Worm (Caenorhabditis elegans) whole organism, L2 larva: Measurements from ENCODE around the gene F23H12.7.

Experiments used
- ZK546.5 ChIP-seq: sonication (generic microtip); optimal IDR thresholded peaks from 2 replicates; lab custom pipeline; 2017; ENCODE audit warnings: missing biosample characterization, missing genetic modification characterization
- alr-1 ChIP-seq: fragments of 150-350 bp; optimal IDR thresholded peaks from 2 replicates; lab custom pipeline; 2014; ENCODE audit warnings: missing biosample characterization, missing genetic modification characterization
- ama-1 ChIP-seq: fragments of 150-350 bp; optimal IDR thresholded peaks from 2 replicates; lab custom pipeline; 2018; ENCODE audit warnings: inconsistent platforms
- blmp-1 ChIP-seq: sonication (generic microtip); optimal IDR thresholded peaks from 2 replicates; lab custom pipeline; 2017; ENCODE audit warnings: missing genetic modification characterization, mild to moderate bottlenecking, missing compliant biosample characterization, antibody characterized with exemption, moderate library complexity; ENCODE audit not compliant: insufficient read depth
- ceh-82 ChIP-seq: fragments of 150-350 bp; optimal IDR thresholded peaks from 2 replicates; lab custom pipeline; 2014; ENCODE audit warnings: missing biosample characterization, missing genetic modification characterization
- elt-1 ChIP-seq: fragments of 150-350 bp; optimal IDR thresholded peaks from 2 replicates; lab custom pipeline; 2014; ENCODE audit warnings: missing biosample characterization, missing genetic modification characterization
- elt-3 ChIP-seq: sonication (generic microtip); optimal IDR thresholded peaks from 2 replicates; lab custom pipeline; 2017; ENCODE audit warnings: missing biosample characterization, missing genetic modification characterization
- lin-13 ChIP-seq: fragments of 150-350 bp; optimal IDR thresholded peaks from 2 replicates; lab custom pipeline; 2014; ENCODE audit warnings: missing biosample characterization, missing genetic modification reagents, missing genetic modification characterization
- mab-5 ChIP-seq: fragments of 150-350 bp; optimal IDR thresholded peaks from 2 replicates; lab custom pipeline; 2014; ENCODE audit warnings: missing biosample characterization, missing genetic modification characterization
- nhr-11 ChIP-seq: fragments of 150-350 bp; optimal IDR thresholded peaks from 2 replicates; lab custom pipeline; 2014; ENCODE audit warnings: missing biosample characterization, missing genetic modification characterization
- nhr-23 ChIP-seq: fragments of 150-350 bp; optimal IDR thresholded peaks from 2 replicates; lab custom pipeline; 2014; ENCODE audit warnings: missing biosample characterization, missing genetic modification reagents, missing genetic modification characterization
- nhr-25 ChIP-seq: fragments of 150-350 bp; sonication (generic microtip); optimal IDR thresholded peaks from 3 replicates; lab custom pipeline; 2014; ENCODE audit warnings: missing biosample characterization, missing genetic modification characterization
- sma-9 ChIP-seq, 2 experiments: fragments of 150-350 bp in 1 of 2; sonication (generic microtip) in 1 of 2; optimal IDR thresholded peaks; 2 replicates each; lab custom pipeline; 2014 to 2016; ENCODE audit warnings: missing genetic modification characterization in 2 of 2, mild to moderate bottlenecking in 1 of 2, missing biosample characterization in 1 of 2, missing compliant biosample characterization in 1 of 2, missing genetic modification reagents in 1 of 2, moderate library complexity in 1 of 2
- unc-39 ChIP-seq: fragments of 150-350 bp; optimal IDR thresholded peaks from 2 replicates; lab custom pipeline; 2014; ENCODE audit warnings: missing biosample characterization, missing genetic modification characterization

DNA sequence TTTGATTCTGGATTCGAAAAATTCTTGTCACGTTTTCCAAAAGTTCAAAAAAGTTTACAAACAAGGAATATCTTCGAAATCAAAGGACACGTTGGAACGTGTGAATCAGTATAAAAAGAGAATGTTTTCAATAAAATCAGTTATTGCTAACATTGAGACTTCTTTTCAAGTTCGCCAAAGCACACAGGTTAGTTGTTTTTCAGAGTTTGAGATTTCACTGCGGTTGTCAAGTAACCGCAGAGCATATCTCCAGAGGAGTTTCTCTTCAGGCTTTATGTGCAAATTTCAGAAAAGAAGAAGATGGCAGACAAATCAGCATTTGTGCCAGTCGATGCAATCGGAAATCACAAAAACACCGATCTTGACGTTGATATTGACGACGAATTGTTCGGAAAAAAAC is 14.7 kb downstream of the F23H12.7 start, which contains the start of gene K01D12.15:
- no peak for TF ChIP-seq elt-3
- TF ChIP-seq elt-1 (tag; lab: Kevin White, UChicago): no peak
- no peak for TF ChIP-seq ama-1 (lab: Kevin White, UChicago)
- no peak for TF ChIP-seq nhr-11 (tag; lab: Kevin White, UChicago)
- TF ChIP-seq sma-9 (GFP tag; optimal IDR thresholded peaks at IDR 0.05; lab: Kevin White, UChicago): no peak
- no peak for TF ChIP-seq sma-9 (tag; optimal IDR thresholded peaks at IDR 0.05; lab: Kevin White, UChicago)
- TF ChIP-seq alr-1: no peak
- TF ChIP-seq mab-5 (tag; lab: Kevin White, UChicago): no peak
- TF ChIP-seq nhr-23 (tag; lab: Kevin White, UChicago): no peak
- no peak for TF ChIP-seq nhr-25 (tag; lab: Kevin White, UChicago)
- no peak for TF ChIP-seq blmp-1
- TF ChIP-seq lin-13 (GFP tag; lab: Kevin White, UChicago): no peak
- TF ChIP-seq ZK546.5 (tag; lab: Kevin White, UChicago): no peak
- TF ChIP-seq unc-39 (tag; lab: Kevin White, UChicago): no peak
- no peak for TF ChIP-seq ceh-82 (tag; lab: Kevin White, UChicago)
